Worm (Caenorhabditis elegans): ENCODE results near the gene odr-10.
"Not testable (repeated sequence)": the region's sequence is repeated elsewhere in the genome, so short reads cannot be mapped to it uniquely, and the experiment has no call there.

The odr-10 gene

DNA sequence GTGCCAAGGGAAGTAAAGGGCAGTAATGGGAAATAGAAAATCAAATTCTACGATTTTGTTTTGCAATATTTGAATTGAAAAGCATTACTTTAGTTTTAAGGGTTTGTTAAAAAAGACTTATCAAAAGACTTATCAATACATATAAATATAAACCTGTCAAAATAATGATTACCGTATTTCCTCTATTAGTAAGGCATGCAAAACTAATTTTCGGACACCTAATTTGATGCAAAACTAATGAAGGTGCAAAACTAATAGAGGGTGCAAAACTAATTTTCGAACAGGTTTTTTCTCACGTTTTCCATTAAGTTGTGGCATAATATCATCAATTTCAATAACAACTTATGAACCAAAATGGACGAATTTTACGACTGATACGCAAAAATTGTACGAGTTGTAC is 16.1 kb upstream of the odr-10 start, which contains the start of gene F41C6.6:
Gene F41C6.6 (minus strand): TSS at position 101 of the 400 bp plus-strand sequence.
- not testable (repeated sequence) for TF ChIP-seq ama-1 (optimal IDR thresholded peaks at IDR 0.05); nhr-129 (tag; optimal IDR thresholded peaks at IDR 0.05); mbf-1 (tag; optimal IDR thresholded peaks at IDR 0.05)

DNA sequence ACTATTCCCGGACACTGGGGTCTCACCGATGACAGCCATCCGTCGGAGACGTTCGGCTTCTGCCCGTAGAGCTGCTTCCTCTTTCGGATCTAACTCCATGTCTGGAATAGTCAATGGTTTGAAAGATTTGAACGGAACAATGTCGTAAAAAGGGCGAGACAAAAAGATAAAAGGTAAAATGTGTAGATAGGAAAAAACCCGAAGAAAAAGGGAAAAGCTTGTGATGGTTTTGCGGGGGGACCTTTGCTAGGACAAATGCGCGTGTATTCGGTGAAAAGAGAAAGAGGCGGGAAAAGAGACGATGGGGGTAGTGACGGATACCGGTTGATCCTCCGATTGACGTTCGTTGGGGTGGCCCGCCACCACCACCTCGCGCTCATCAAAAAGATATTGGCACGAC is 11.7 kb upstream of the odr-10 start, which contains the start of gene col-173:
Gene col-173 (minus strand): TSS at position 101 of the 400 bp plus-strand sequence.
- TF ChIP-seq mbf-1 (tag; optimal IDR thresholded peaks at IDR 0.05), result no peak

DNA sequence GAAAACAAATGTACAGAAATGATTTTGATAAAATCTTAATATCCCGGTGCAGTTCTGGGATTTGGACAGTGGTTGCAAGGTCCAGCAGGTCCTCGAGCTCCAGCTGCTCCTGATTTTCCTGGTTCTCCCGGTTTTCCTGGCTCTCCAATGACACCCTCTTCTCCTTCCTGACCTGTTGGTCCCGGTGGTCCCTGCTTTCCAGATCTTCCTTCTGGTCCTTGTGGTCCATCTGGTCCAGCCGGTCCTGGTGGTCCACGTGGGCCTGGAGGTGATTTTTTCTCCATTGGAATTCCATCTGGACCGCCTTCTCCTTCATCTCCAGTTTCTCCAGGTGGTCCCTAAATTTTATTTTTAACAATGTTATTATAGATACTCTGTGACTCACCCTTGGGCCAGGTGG is 9.5 kb upstream of the odr-10 start:
- TF ChIP-seq nhr-6 (tag; optimal IDR thresholded peaks at IDR 0.05) (no peak), sma-9 (GFP tag; optimal IDR thresholded peaks at IDR 0.05) (no peak), sma-9 (tag; optimal IDR thresholded peaks at IDR 0.05) (no peak), nhr-11 (tag; optimal IDR thresholded peaks at IDR 0.05) (no peak), unc-55 (GFP tag; optimal IDR thresholded peaks at IDR 0.05) (no peak), alr-1 (tag; optimal IDR thresholded peaks at IDR 0.05) (no peak), R02D3.7 (tag; optimal IDR thresholded peaks at IDR 0.05) (no peak), elt-1 (tag; optimal IDR thresholded peaks at IDR 0.05) (no peak), nhr-12 (tag; optimal IDR thresholded peaks at IDR 0.05) (no peak), crh-2 (tag; optimal IDR thresholded peaks at IDR 0.05) (no peak), lin-13 (GFP tag; optimal IDR thresholded peaks at IDR 0.05) (no peak), aly-2 (tag; optimal IDR thresholded peaks at IDR 0.05) (no peak), C34F6.9 (tag; optimal IDR thresholded peaks at IDR 0.05) (no peak), nhr-25 (tag; optimal IDR thresholded peaks at IDR 0.05) (no peak)

DNA sequence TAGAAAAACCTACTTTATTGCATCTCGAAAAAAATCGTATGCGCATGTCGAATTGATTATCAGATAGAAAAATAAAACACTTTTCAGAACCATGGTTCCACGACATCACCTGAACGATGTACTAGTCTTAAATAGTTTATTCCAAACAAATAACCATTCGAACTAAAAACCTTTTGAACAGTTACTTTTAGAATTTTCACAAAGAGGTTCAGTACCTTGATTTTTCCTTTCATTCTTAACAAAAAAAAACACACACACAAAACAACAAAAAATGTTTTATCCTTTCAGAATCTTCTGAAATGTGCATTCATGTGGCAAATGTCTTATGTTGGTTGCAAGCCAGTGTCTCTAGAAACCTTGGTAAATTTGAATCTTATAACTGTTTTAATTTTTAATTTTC is 9.0 kb upstream of the odr-10 start, which contains the start of gene F41C6.4:
Gene F41C6.4 (minus strand): TSS at position 101 of the 400 bp plus-strand sequence.
- TF ChIP-seq unc-55 (GFP tag; optimal IDR thresholded peaks at IDR 0.05) (no peak), ama-1 (optimal IDR thresholded peaks at IDR 0.05) (no peak)

DNA sequence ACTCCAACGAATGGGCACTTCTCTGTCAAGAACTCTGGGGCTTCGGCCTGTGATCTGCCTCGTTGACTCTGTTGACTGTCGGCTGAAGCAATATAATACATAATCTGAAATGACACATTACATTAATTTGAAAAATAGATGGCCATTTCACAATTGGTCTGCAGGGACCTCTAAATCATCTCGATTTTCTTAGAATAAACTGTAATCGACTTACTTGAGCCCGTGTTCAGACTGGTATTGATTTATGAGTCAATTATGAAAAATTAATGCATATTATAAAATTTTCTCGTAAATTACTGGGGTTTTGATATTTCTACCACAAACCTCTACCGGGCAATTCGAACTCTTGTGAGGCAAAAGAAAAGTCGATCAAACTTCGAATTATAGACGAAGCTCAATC is 2.9 kb upstream of the odr-10 start, which contains the start of gene C53B7.6:
Gene C53B7.6 (minus strand): TSS at position 101 of the 400 bp plus-strand sequence.
- TF ChIP-seq nhr-23, C34F6.9, nhr-12 (tag; optimal IDR thresholded peaks at IDR 0.05): not testable (repeated sequence)

DNA sequence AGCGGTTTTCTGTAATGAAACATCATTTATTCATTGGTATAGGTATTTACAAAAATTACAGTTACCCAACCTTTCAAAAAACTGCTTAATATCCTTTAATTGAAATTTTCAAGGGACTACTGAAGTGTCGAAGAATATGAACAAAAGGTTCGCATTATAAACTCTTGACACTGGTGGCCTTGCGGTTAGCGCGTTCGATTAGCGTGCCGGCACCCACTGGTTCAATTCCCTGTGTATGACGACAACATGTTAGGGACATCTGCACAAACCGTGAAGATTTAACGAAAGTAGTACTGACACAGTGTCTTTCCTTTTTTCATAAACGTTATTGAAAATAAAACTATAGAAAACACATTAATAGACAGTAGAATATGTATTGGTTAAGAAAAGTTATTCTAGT is 2.0 kb upstream of the odr-10 start:
- TF ChIP-seq mab-5 (tag; optimal IDR thresholded peaks at IDR 0.05) (no peak), nhr-11 (tag; optimal IDR thresholded peaks at IDR 0.05) (no peak), mdl-1 (tag; optimal IDR thresholded peaks at IDR 0.05) (no peak), mbf-1 (tag; optimal IDR thresholded peaks at IDR 0.05) (no peak), unc-39 (tag; optimal IDR thresholded peaks at IDR 0.05) (no peak), egl-27 (tag; optimal IDR thresholded peaks at IDR 0.05) (peak; percentile 47), fos-1 (tag; optimal IDR thresholded peaks at IDR 0.05) (peak; percentile 59), nhr-21 (tag; optimal IDR thresholded peaks at IDR 0.05) (peak; percentile 11), unc-62 (GFP tag; optimal IDR thresholded peaks at IDR 0.05) (no peak), ama-1 (optimal IDR thresholded peaks at IDR 0.05) (no peak), ceh-16 (tag; optimal IDR thresholded peaks at IDR 0.05) (no peak), Y55F3AM.14 (GFP tag; optimal IDR thresholded peaks at IDR 0.05) (peak; percentile 62), ZK546.5 (tag; optimal IDR thresholded peaks at IDR 0.05) (no peak), blmp-1 (tag; optimal IDR thresholded peaks at IDR 0.05; ENCODE audit: insufficient read depth) (no peak), aly-2 (tag; optimal IDR thresholded peaks at IDR 0.05) (no peak), alr-1 (tag; optimal IDR thresholded peaks at IDR 0.05) (no peak), lin-13 (GFP tag; optimal IDR thresholded peaks at IDR 0.05) (peak; percentile 31), nhr-23 (tag; optimal IDR thresholded peaks at IDR 0.05) (no peak), nhr-10 (tag; optimal IDR thresholded peaks at IDR 0.05) (no peak), elt-3 (tag; optimal IDR thresholded peaks at IDR 0.05) (no peak), F13H6.1 (tag; optimal IDR thresholded peaks at IDR 0.05) (peak; percentile 40), nhr-25 (tag; optimal IDR thresholded peaks at IDR 0.05) (no peak), ztf-1 (GFP tag; conservative IDR thresholded peaks at IDR 0.05) (no peak), ztf-4 (tag; optimal IDR thresholded peaks at IDR 0.05) (no peak), lin-39 (tag; optimal IDR thresholded peaks at IDR 0.05) (no peak), gmeb-1 (tag; optimal IDR thresholded peaks at IDR 0.05) (no peak), nhr-77 (tag; optimal IDR thresholded peaks at IDR 0.05) (no peak), ceh-82 (tag; optimal IDR thresholded peaks at IDR 0.05) (no peak), skn-1 (tag; optimal IDR thresholded peaks at IDR 0.05) (no peak), zag-1 (tag; optimal IDR thresholded peaks at IDR 0.05) (no peak), peb-1 (tag; optimal IDR thresholded peaks at IDR 0.05) (no peak), dmd-4 (tag; optimal IDR thresholded peaks at IDR 0.05) (no peak), nhr-129 (tag; optimal IDR thresholded peaks at IDR 0.05) (peak; percentile 66), nhr-6 (tag; optimal IDR thresholded peaks at IDR 0.05) (no peak), sem-4 (tag; optimal IDR thresholded peaks at IDR 0.05) (no peak), sma-9 (GFP tag; optimal IDR thresholded peaks at IDR 0.05) (peak; percentile 82), sma-9 (tag; optimal IDR thresholded peaks at IDR 0.05) (no peak), crh-2 (tag; optimal IDR thresholded peaks at IDR 0.05) (peak; percentile 66)
